Fruit fly (Drosophila melanogaster) whole organism, wandering third instar larva: ENCODE measurements around the gene CG7840.

ENCODE experiments used
- Dfd ChIP-seq: fragments of >200 bp; optimal IDR thresholded peaks from 2 replicates; lab custom pipeline; 2017; ENCODE audit warnings: missing biosample characterization, missing genetic modification characterization
- Dif ChIP-seq: fragments of 200-275, 200-300 bp; sonication (Bioruptor generic); optimal IDR thresholded peaks from 2 replicates; lab custom pipeline; 2018; ENCODE audit warnings: missing biosample characterization, missing genetic modification characterization; ENCODE audit not compliant: partially characterized antibody
- Myc ChIP-seq: fragments of >200 bp; optimal IDR thresholded peaks from 2 replicates; lab custom pipeline; 2017
- Vsx2 ChIP-seq: fragments of 200-300, 225-300 bp; sonication (Bioruptor generic); optimal IDR thresholded peaks from 2 replicates; lab custom pipeline; 2018; ENCODE audit warnings: missing biosample characterization, missing genetic modification characterization; ENCODE audit not compliant: partially characterized antibody
- br ChIP-seq: fragments of 200-800 bp; sonication (Bioruptor generic); optimal IDR thresholded peaks from 2 replicates; lab custom pipeline; 2016; ENCODE audit warnings: missing biosample characterization, missing genetic modification characterization
- dmrt93B ChIP-seq: fragments of 200-800 bp; sonication (Bioruptor generic); optimal IDR thresholded peaks from 2 replicates; lab custom pipeline; 2018; ENCODE audit warnings: missing biosample characterization, mild to moderate bottlenecking, missing genetic modification characterization

dm6 chr2L:8333624-8334023 lies 28.2 kb downstream of the CG7840 start:
- no peak for TF ChIP-seq Myc (lab: Kevin White, UChicago)
- no peak for TF ChIP-seq br (GFP tag; lab: Kevin White, UChicago)
- peak; percentile 97 for TF ChIP-seq Dfd (GFP tag; lab: Kevin White, UChicago)
- no peak for TF ChIP-seq Vsx2 (GFP tag; lab: Kevin White, UChicago)
- TF ChIP-seq dmrt93B (GFP tag; lab: Kevin White, UChicago): no peak
- TF ChIP-seq Dif: no peak
